Worm (Caenorhabditis elegans) whole organism, late embryonic: Measurements from ENCODE around the gene rcs-1.

Experiments
- ceh-14 ChIP-seq: sonication (generic microtip); optimal IDR thresholded peaks from 2 replicates; lab custom pipeline; 2016; ENCODE audit warnings: missing genotype, missing genetic modification characterization, missing compliant biosample characterization
- ceh-2 ChIP-seq: sonication (generic microtip); optimal IDR thresholded peaks from 2 replicates; lab custom pipeline; 2016; ENCODE audit warnings: missing genotype, missing genetic modification characterization, missing compliant biosample characterization
- fkh-10 ChIP-seq: fragments of 150-350 bp; optimal IDR thresholded peaks from 2 replicates; lab custom pipeline; 2014; ENCODE audit warnings: missing biosample characterization, missing genetic modification reagents, missing genetic modification characterization
- nfya-1 ChIP-seq: sonication (generic microtip); optimal IDR thresholded peaks from 2 replicates; lab custom pipeline; 2017; ENCODE audit warnings: missing genetic modification characterization, mild to moderate bottlenecking, missing compliant biosample characterization, antibody characterized with exemption, moderate library complexity
- nhr-11 ChIP-seq: fragments of 150-350 bp; optimal IDR thresholded peaks from 2 replicates; lab custom pipeline; 2014; ENCODE audit warnings: missing biosample characterization, missing genetic modification characterization
- sdc-2 ChIP-seq: sonication (generic microtip); optimal IDR thresholded peaks from 2 replicates; lab custom pipeline; 2016; ENCODE audit warnings: missing genotype, missing genetic modification characterization, missing compliant biosample characterization

ce11 chrX:8843988-8844387 is 15.6 kb upstream of the rcs-1 start, which contains the start of gene ubc-23:
- TF ChIP-seq ceh-2 (tag; lab: Kevin White, UChicago) = no peak
- no peak for TF ChIP-seq ceh-14 (tag; lab: Kevin White, UChicago)
- no peak for TF ChIP-seq nfya-1 (tag; lab: Kevin White, UChicago)
- TF ChIP-seq fkh-10 (GFP tag; lab: Kevin White, UChicago) = no peak
- TF ChIP-seq sdc-2 (tag; lab: Kevin White, UChicago) = no peak
- TF ChIP-seq nhr-11 (tag; lab: Kevin White, UChicago) = no peak
